Worm (Caenorhabditis elegans) whole organism, mixed stage, embryonic: ENCODE results near the gene T28C12.15.

Experiments
- blmp-1 ChIP-seq: fragments of 150-350 bp; optimal IDR thresholded peaks from 2 replicates; lab custom pipeline; 2014; ENCODE audit warnings: missing biosample characterization, missing genetic modification characterization
- nhr-2 ChIP-seq: fragments of 150-350 bp; optimal IDR thresholded peaks from 2 replicates; lab custom pipeline; 2014; ENCODE audit warnings: missing biosample characterization, missing genetic modification characterization
- nhr-28 ChIP-seq: fragments of 150-350 bp; optimal IDR thresholded peaks from 2 replicates; lab custom pipeline; 2014; ENCODE audit warnings: missing biosample characterization, missing genetic modification characterization
- unc-62 ChIP-seq: fragments of 150-350 bp; optimal IDR thresholded peaks from 2 replicates; lab custom pipeline; 2014; ENCODE audit warnings: missing biosample characterization, missing genetic modification reagents, missing genetic modification characterization

- TF ChIP-seq nhr-2 (no peak), nhr-28 (no peak), unc-62 (GFP tag; lab: Kevin White, UChicago) (no peak), blmp-1 (tag; lab: Kevin White, UChicago) (no peak)
Observed at ce11 chrV:6344531-6345171, 23.1 kb upstream of the T28C12.15 start.
